Worm (Caenorhabditis elegans) whole organism, midembryonic: ENCODE data around the gene M110.7.

Experiments used
- T22C8.4 ChIP-seq: fragments of 200-800 bp; sonication (Bioruptor generic); IDR thresholded peaks from 2 replicates; pipeline ENCODE4 v1.3.6; 2022; ENCODE audit warnings: missing genetic modification characterization, missing compliant biosample characterization
- cog-1 ChIP-seq: sonication (generic microtip); optimal IDR thresholded peaks from 2 replicates; lab custom pipeline; 2016; ENCODE audit warnings: missing genetic modification characterization, missing compliant biosample characterization
- flt-1 ChIP-seq: fragments of 200-800 bp; sonication (Bioruptor generic); IDR thresholded peaks from 2 replicates; pipeline ENCODE4 v1.3.6; 2022; ENCODE audit warnings: missing genetic modification characterization, missing compliant biosample characterization
- klf-2 ChIP-seq: fragments of 200-800 bp; sonication (Bioruptor generic); conservative IDR thresholded peaks from 2 replicates; pipeline ENCODE4 v1.3.6; 2022; ENCODE audit warnings: missing genetic modification reagents, missing genetic modification characterization, missing compliant biosample characterization
- med-1 ChIP-seq: sonication (generic microtip); optimal IDR thresholded peaks from 2 replicates; lab custom pipeline; 2017; ENCODE audit warnings: missing genetic modification characterization, mild to moderate bottlenecking, missing compliant biosample characterization, antibody characterized with exemption, missing genetic modification reagents; ENCODE audit not compliant: insufficient read depth
- ref-1 ChIP-seq: fragments of 200-800 bp; sonication (Bioruptor generic); conservative IDR thresholded peaks from 2 replicates; pipeline ENCODE4 v1.3.6; 2022; ENCODE audit warnings: missing genetic modification reagents, missing genetic modification characterization, missing compliant biosample characterization
- tab-1 ChIP-seq: fragments of 200-800 bp; sonication (Bioruptor generic); IDR thresholded peaks from 2 replicates; pipeline ENCODE4 v1.3.6; 2022; ENCODE audit warnings: missing genetic modification characterization, missing compliant biosample characterization
- ztf-23 ChIP-seq: fragments of 200-800 bp; sonication (Bioruptor generic); IDR thresholded peaks from 2 replicates; pipeline ENCODE4 v1.3.6; 2022; ENCODE audit warnings: missing genetic modification reagents, missing genetic modification characterization, missing compliant biosample characterization
- ztf-29 ChIP-seq: fragments of 200-800 bp; sonication (Bioruptor generic); IDR thresholded peaks from 2 replicates; pipeline ENCODE4 v1.3.6; 2022; ENCODE audit warnings: missing genetic modification reagents, missing genetic modification characterization, missing compliant biosample characterization

Gene M110.7

ce11 chrII:8223422-8223821, 9.2 kb upstream of the M110.7 start:
- no peak for TF ChIP-seq T22C8.4 (GFP tag; lab: Robert Waterston, UW)
- TF ChIP-seq klf-2: no peak
- TF ChIP-seq ztf-29: no peak
- TF ChIP-seq ref-1 (GFP tag; lab: Robert Waterston, UW): no peak
- TF ChIP-seq flt-1 (GFP tag; lab: Robert Waterston, UW): no peak
- no peak for TF ChIP-seq ztf-23 (GFP tag; lab: Robert Waterston, UW)
- TF ChIP-seq med-1 (GFP tag; lab: Kevin White, UChicago): no peak
- no peak for TF ChIP-seq tab-1
- no peak for TF ChIP-seq cog-1 (tag; lab: Kevin White, UChicago)

ce11 chrII:8223945-8224344, 8.6 kb upstream of the M110.7 start:
- no peak for TF ChIP-seq med-1 (GFP tag; lab: Kevin White, UChicago)

ce11 chrII:8224623-8225022, 8.0 kb upstream of the M110.7 start:
- no peak for TF ChIP-seq flt-1 (GFP tag; lab: Robert Waterston, UW)

ce11 chrII:8225347-8225746, 7.2 kb upstream of the M110.7 start:
- TF ChIP-seq klf-2 (no peak), med-1 (GFP tag; lab: Kevin White, UChicago) (no peak), T22C8.4 (GFP tag; lab: Robert Waterston, UW) (no peak), flt-1 (GFP tag; lab: Robert Waterston, UW) (no peak), ztf-29 (no peak), ztf-23 (GFP tag; lab: Robert Waterston, UW) (no peak), cog-1 (tag; lab: Kevin White, UChicago) (no peak), ref-1 (GFP tag; lab: Robert Waterston, UW) (no peak), tab-1 (no peak)

- TF ChIP-seq klf-2 (no peak), cog-1 (tag; lab: Kevin White, UChicago) (no peak), ztf-29 (no peak), tab-1 (no peak), med-1 (GFP tag; lab: Kevin White, UChicago) (no peak), ref-1 (GFP tag; lab: Robert Waterston, UW) (no peak), flt-1 (GFP tag; lab: Robert Waterston, UW) (no peak), T22C8.4 (GFP tag; lab: Robert Waterston, UW) (no peak), ztf-23 (GFP tag; lab: Robert Waterston, UW) (no peak)
Measured at ce11 chrII:8225914-8226313, 6.7 kb upstream of the M110.7 start.

- no peak for TF ChIP-seq med-1 (GFP tag; lab: Kevin White, UChicago)
Measured at ce11 chrII:8226475-8226874, 6.1 kb upstream of the M110.7 start.

ce11 chrII:8230976-8231375, 1.6 kb upstream of the M110.7 start, which contains the start of gene M110.9:
TSS of gene M110.9 (plus strand) at chrII:8231276.
- TF ChIP-seq ztf-29 (no peak), ztf-23 (GFP tag; lab: Robert Waterston, UW) (no peak), tab-1 (no peak), T22C8.4 (GFP tag; lab: Robert Waterston, UW) (no peak), klf-2 (no peak), ref-1 (GFP tag; lab: Robert Waterston, UW) (no peak), flt-1 (GFP tag; lab: Robert Waterston, UW) (no peak), cog-1 (tag; lab: Kevin White, UChicago) (no peak), med-1 (GFP tag; lab: Kevin White, UChicago) (no peak)

ce11 chrII:8238155-8238554, 5.6 kb downstream of the M110.7 start, which contains the start of gene nlp-5:
TSS of gene nlp-5 (plus strand) at chrII:8238455.
- no peak for TF ChIP-seq T22C8.4 (GFP tag; lab: Robert Waterston, UW)
- TF ChIP-seq flt-1 (GFP tag; lab: Robert Waterston, UW): no peak
- no peak for TF ChIP-seq klf-2
- no peak for TF ChIP-seq med-1 (GFP tag; lab: Kevin White, UChicago)
- no peak for TF ChIP-seq ztf-23 (GFP tag; lab: Robert Waterston, UW)
- no peak for TF ChIP-seq cog-1 (tag; lab: Kevin White, UChicago)
- no peak for TF ChIP-seq ztf-29
- no peak for TF ChIP-seq ref-1 (GFP tag; lab: Robert Waterston, UW)
- TF ChIP-seq tab-1: no peak

ce11 chrII:8246476-8246875, 13.9 kb downstream of the M110.7 start, which contains the start of gene F35C11.3:
TSS of gene F35C11.3 (plus strand) at chrII:8246776.
- no peak for TF ChIP-seq med-1 (GFP tag; lab: Kevin White, UChicago)
- TF ChIP-seq ref-1 (GFP tag; lab: Robert Waterston, UW): no peak
- TF ChIP-seq cog-1 (tag; lab: Kevin White, UChicago): no peak
- no peak for TF ChIP-seq klf-2
- TF ChIP-seq ztf-23 (GFP tag; lab: Robert Waterston, UW): no peak
- TF ChIP-seq flt-1 (GFP tag; lab: Robert Waterston, UW): no peak
- no peak for TF ChIP-seq ztf-29
- no peak for TF ChIP-seq tab-1
- no peak for TF ChIP-seq T22C8.4 (GFP tag; lab: Robert Waterston, UW)

- TF ChIP-seq med-1 (GFP tag; lab: Kevin White, UChicago) (no peak), flt-1 (GFP tag; lab: Robert Waterston, UW) (no peak), ztf-29 (no peak), tab-1 (no peak), ztf-23 (GFP tag; lab: Robert Waterston, UW) (no peak), T22C8.4 (GFP tag; lab: Robert Waterston, UW) (no peak), klf-2 (no peak), ref-1 (GFP tag; lab: Robert Waterston, UW) (no peak), cog-1 (tag; lab: Kevin White, UChicago) (no peak)
Measured at ce11 chrII:8248745-8249144, 16.2 kb downstream of the M110.7 start, which contains the start of the genes F35C11.2 and F35C11.4. TSS of gene F35C11.2 (minus strand) at chrII:8248834. TSS of gene F35C11.4 (plus strand) at chrII:8249004.
